Fruit fly (Drosophila melanogaster) whole organism, prepupa: ENCODE data around the gene sky.

ENCODE experiments used
- CG6163 ChIP-seq: fragments of 200-800 bp; sonication (Bioruptor generic); IDR thresholded peaks from 3 replicates; pipeline ENCODE4 v1.3.6; 2022; ENCODE audit warnings: missing biosample characterization, missing genetic modification characterization
- Lpt ChIP-seq: fragments of 200-800 bp; sonication (Bioruptor generic); optimal IDR thresholded peaks from 3 replicates; lab custom pipeline; 2016; ENCODE audit warnings: missing biosample characterization, missing genetic modification characterization
- acj6 ChIP-seq: fragments of 200-800 bp; sonication (Bioruptor generic); optimal IDR thresholded peaks from 3 replicates; lab custom pipeline; 2016; ENCODE audit warnings: missing biosample characterization, missing genetic modification characterization

- TF ChIP-seq CG6163 (GFP tag; lab: Robert Waterston, UW) = no peak
- no peak for TF ChIP-seq Lpt
- no peak for TF ChIP-seq acj6
These were observed 40.7 kb downstream of the sky start for dm6 chr2L:20878052-20878451.
